Worm (Caenorhabditis elegans) whole organism, early embryonic: ENCODE data around the gene K09D9.1.

Source experiments
- B0310.2 ChIP-seq: sonication (generic microtip); optimal IDR thresholded peaks from 2 replicates; lab custom pipeline; 2016; ENCODE audit warnings: mild to moderate bottlenecking, missing genetic modification characterization, missing compliant biosample characterization
- F13C5.2 ChIP-seq: sonication (generic microtip); optimal IDR thresholded peaks from 2 replicates; lab custom pipeline; 2017; ENCODE audit warnings: mild to moderate bottlenecking, missing genetic modification characterization, inconsistent platforms, missing compliant biosample characterization
- aly-1 ChIP-seq: sonication (generic microtip); optimal IDR thresholded peaks from 2 replicates; lab custom pipeline; 2016; ENCODE audit warnings: missing genetic modification characterization, missing compliant biosample characterization
- ama-1 ChIP-seq: fragments of 150-350 bp; optimal IDR thresholded peaks from 2 replicates; lab custom pipeline; 2014
- ceh-13 ChIP-seq: fragments of 200-800 bp; sonication (Bioruptor generic); optimal IDR thresholded peaks from 2 replicates; lab custom pipeline; 2018; ENCODE audit warnings: mild to moderate bottlenecking, missing genetic modification characterization, missing compliant biosample characterization
- ceh-36 ChIP-seq: sonication (generic microtip); optimal IDR thresholded peaks from 2 replicates; lab custom pipeline; 2016; ENCODE audit warnings: missing genetic modification characterization, inconsistent platforms, missing compliant biosample characterization
- ets-7 ChIP-seq: sonication (generic microtip); optimal IDR thresholded peaks from 2 replicates; lab custom pipeline; 2016; ENCODE audit warnings: missing genotype, missing genetic modification characterization, missing compliant biosample characterization
- flt-1 ChIP-seq: fragments of 200-800 bp; sonication (Bioruptor generic); IDR thresholded peaks from 2 replicates; pipeline ENCODE4 v1.3.6; 2022; ENCODE audit warnings: missing genetic modification characterization, missing compliant biosample characterization
- hmbx-1 ChIP-seq: sonication (generic microtip); optimal IDR thresholded peaks from 2 replicates; lab custom pipeline; 2016; ENCODE audit warnings: mild to moderate bottlenecking, missing genetic modification characterization, missing compliant biosample characterization
- hmg-4 ChIP-seq: fragments of 200-800 bp; sonication (Bioruptor generic); optimal IDR thresholded peaks from 2 replicates; lab custom pipeline; 2018; ENCODE audit warnings: mild to moderate bottlenecking, missing genetic modification characterization, missing compliant biosample characterization
- hnd-1 ChIP-seq: sonication (generic microtip); optimal IDR thresholded peaks from 2 replicates; lab custom pipeline; 2016; ENCODE audit warnings: missing genetic modification characterization, missing compliant biosample characterization
- pes-1 ChIP-seq: fragments of 200-800 bp; sonication (Bioruptor generic); IDR thresholded peaks from 2 replicates; pipeline ENCODE4 v1.3.6; 2022; ENCODE audit warnings: missing genetic modification reagents, missing genetic modification characterization, missing compliant biosample characterization
- scrt-1 ChIP-seq: fragments of 200-800 bp; sonication (Bioruptor generic); IDR thresholded peaks from 2 replicates; pipeline ENCODE4 v1.3.6; 2022; ENCODE audit warnings: missing genetic modification characterization, missing compliant biosample characterization
- sea-1 ChIP-seq: fragments of 200-800 bp; sonication (Bioruptor generic); conservative IDR thresholded peaks from 2 replicates; pipeline ENCODE4 v1.3.6; 2022; ENCODE audit warnings: missing genetic modification characterization, missing compliant biosample characterization
- tbx-11 ChIP-seq: fragments of 200-800 bp; sonication (Bioruptor generic); IDR thresholded peaks from 2 replicates; pipeline ENCODE4 v1.3.6; 2022; ENCODE audit warnings: missing genetic modification characterization, missing compliant biosample characterization
- tbx-37 ChIP-seq: fragments of 200-800 bp; sonication (Bioruptor generic); conservative IDR thresholded peaks from 2 replicates; pipeline ENCODE4 v1.3.6; 2022; ENCODE audit warnings: missing genetic modification reagents, missing genetic modification characterization, missing compliant biosample characterization
- tra-4 ChIP-seq: sonication (generic microtip); optimal IDR thresholded peaks from 2 replicates; lab custom pipeline; 2017; ENCODE audit warnings: missing genetic modification characterization, missing compliant biosample characterization

Gene K09D9.1

DNA sequence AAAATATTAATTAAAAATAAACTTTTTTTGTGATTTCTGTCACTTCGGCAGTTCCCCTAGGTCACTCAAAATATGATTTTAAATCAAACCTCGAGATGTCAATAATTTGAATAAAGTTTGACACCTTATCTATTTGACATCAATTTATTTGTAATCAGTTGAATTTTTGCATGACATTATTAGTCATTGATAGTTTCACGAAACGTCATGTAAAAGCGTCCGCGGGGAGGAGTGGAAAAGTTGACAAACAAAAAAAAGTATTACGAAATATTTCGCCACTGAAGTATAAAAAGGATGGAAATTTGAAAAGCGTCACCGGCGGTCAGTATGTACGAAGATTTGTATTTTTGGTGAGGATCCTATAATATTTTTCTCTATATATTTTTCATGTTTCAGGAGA, at the start of gene K09D9.1:
TSS of gene K09D9.1 (plus strand) at position 271 of the 400 bp plus-strand sequence.
- TF ChIP-seq pes-1, result no peak
- TF ChIP-seq ceh-13 (GFP tag; lab: Kevin White, UChicago), result no peak
- no peak for TF ChIP-seq aly-1 (tag; lab: Kevin White, UChicago)
- no peak for TF ChIP-seq scrt-1 (GFP tag; lab: Robert Waterston, UW)
- TF ChIP-seq B0310.2 (tag; lab: Kevin White, UChicago), result no peak
- TF ChIP-seq hnd-1 (tag; lab: Kevin White, UChicago), result no peak
- no peak for TF ChIP-seq tra-4 (tag; lab: Kevin White, UChicago)
- TF ChIP-seq F13C5.2 (tag; lab: Kevin White, UChicago), result no peak
- no peak for TF ChIP-seq ceh-36
- no peak for TF ChIP-seq ama-1
- no peak for TF ChIP-seq hmbx-1
- TF ChIP-seq ets-7 (tag; lab: Kevin White, UChicago), result no peak
- TF ChIP-seq hmg-4 (GFP tag; lab: Kevin White, UChicago), result no peak
- TF ChIP-seq sea-1 (GFP tag; lab: Robert Waterston, UW), result no peak
- TF ChIP-seq tbx-37 (GFP tag; lab: Robert Waterston, UW), result no peak
- TF ChIP-seq flt-1 (GFP tag; lab: Robert Waterston, UW), result no peak
- TF ChIP-seq tbx-11 (GFP tag; lab: Robert Waterston, UW), result no peak

DNA sequence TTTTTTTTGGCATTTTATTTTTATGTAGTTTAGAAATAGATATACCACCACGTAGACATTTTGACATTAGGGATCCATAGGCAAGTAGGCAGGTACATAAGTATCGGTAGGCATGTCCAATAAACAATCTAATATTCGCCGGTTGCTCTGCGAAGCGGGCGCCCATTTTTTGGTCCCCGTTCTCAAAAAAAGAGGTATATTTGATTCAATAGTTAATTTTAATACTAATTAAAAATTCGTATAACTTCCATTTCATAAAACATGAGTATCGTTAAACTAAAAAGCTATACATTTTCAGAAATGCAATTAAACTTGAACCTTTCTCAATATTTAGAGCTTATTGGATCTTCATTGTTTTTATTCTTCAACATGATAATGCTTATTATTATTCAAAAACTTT, 47.9 kb upstream of the K09D9.1 start, which contains the start of gene str-83:
TSS of gene str-83 (plus strand) at position 301 of the 400 bp plus-strand sequence.
- TF ChIP-seq aly-1 (tag; lab: Kevin White, UChicago) (no peak), ets-7 (tag; lab: Kevin White, UChicago) (no peak), tbx-11 (GFP tag; lab: Robert Waterston, UW) (no peak), ama-1 (no peak), hmbx-1 (no peak), ceh-13 (GFP tag; lab: Kevin White, UChicago) (no peak)

DNA sequence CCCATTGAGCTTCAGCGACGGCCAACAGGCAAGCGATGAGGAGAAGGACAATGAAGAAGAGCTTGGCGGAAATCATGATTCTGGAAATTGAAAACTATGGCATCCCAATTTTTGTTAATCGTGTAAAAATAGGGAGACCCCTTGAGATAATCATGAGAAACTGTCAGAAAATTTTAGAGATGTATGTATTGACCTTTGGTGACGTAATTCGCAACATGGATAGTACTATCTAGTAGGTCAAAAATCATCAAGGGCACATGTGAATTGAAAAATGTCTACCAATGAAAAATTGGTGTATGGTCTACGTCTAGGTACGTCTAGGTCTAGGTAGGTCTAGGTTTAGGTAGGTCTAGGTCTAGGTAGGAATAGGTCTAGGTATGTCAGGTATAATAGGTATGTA, 45.8 kb upstream of the K09D9.1 start, which contains the start of gene nlp-34:
TSS of gene nlp-34 (minus strand) at position 82 of the 400 bp plus-strand sequence.
- no peak for TF ChIP-seq ceh-13 (GFP tag; lab: Kevin White, UChicago)
- no peak for TF ChIP-seq tbx-11 (GFP tag; lab: Robert Waterston, UW)
- TF ChIP-seq B0310.2 (tag; lab: Kevin White, UChicago), result no peak
- no peak for TF ChIP-seq sea-1 (GFP tag; lab: Robert Waterston, UW)
- TF ChIP-seq scrt-1 (GFP tag; lab: Robert Waterston, UW), result no peak
- no peak for TF ChIP-seq aly-1 (tag; lab: Kevin White, UChicago)
- no peak for TF ChIP-seq pes-1
- TF ChIP-seq hnd-1 (tag; lab: Kevin White, UChicago), result no peak
- no peak for TF ChIP-seq F13C5.2 (tag; lab: Kevin White, UChicago)
- no peak for TF ChIP-seq hmg-4 (GFP tag; lab: Kevin White, UChicago)
- no peak for TF ChIP-seq flt-1 (GFP tag; lab: Robert Waterston, UW)
- TF ChIP-seq ama-1, result no peak
- no peak for TF ChIP-seq hmbx-1

DNA sequence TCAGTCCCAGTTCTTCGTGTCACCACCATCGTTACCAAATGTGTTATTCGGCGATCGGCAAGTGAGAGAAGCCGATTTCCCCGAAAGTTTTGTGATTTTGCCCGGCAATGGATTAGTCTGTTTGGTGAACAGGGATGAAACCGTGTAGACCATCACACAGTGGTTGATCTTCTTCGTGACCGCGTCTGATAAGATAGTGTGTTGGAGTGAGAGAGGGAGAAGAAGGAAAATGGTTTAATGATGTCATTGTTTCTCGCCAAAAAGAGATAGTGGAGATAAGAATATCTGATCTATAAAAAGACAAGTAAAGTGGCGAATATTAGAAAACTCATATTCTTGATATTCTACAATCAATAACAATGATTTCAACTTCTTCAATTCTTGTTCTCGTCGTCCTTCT, 45.0 kb upstream of the K09D9.1 start, which contains the start of gene nlp-31:
TSS of gene nlp-31 (plus strand) at position 237 of the 400 bp plus-strand sequence.
- TF ChIP-seq tbx-11 (GFP tag; lab: Robert Waterston, UW) (no peak), B0310.2 (tag; lab: Kevin White, UChicago) (no peak), hmbx-1 (no peak), scrt-1 (GFP tag; lab: Robert Waterston, UW) (no peak), pes-1 (no peak), ets-7 (tag; lab: Kevin White, UChicago) (no peak), tra-4 (tag; lab: Kevin White, UChicago) (no peak), flt-1 (GFP tag; lab: Robert Waterston, UW) (no peak), F13C5.2 (tag; lab: Kevin White, UChicago) (no peak), ceh-13 (GFP tag; lab: Kevin White, UChicago) (no peak), hnd-1 (tag; lab: Kevin White, UChicago) (no peak), ceh-36 (no peak), ama-1 (no peak), aly-1 (tag; lab: Kevin White, UChicago) (no peak), tbx-37 (GFP tag; lab: Robert Waterston, UW) (no peak)

ce11 chrV:3980228-3980933, 44.5 kb upstream of the K09D9.1 start:
- TF ChIP-seq tra-4 (tag; lab: Kevin White, UChicago) (no peak), ets-7 (tag; lab: Kevin White, UChicago) (no peak)

- TF ChIP-seq scrt-1 (GFP tag; lab: Robert Waterston, UW), result no peak
- TF ChIP-seq flt-1 (GFP tag; lab: Robert Waterston, UW), result no peak
- TF ChIP-seq hmbx-1, result no peak
- no peak for TF ChIP-seq ceh-13 (GFP tag; lab: Kevin White, UChicago)
- TF ChIP-seq ama-1, result no peak
- no peak for TF ChIP-seq ceh-36
- TF ChIP-seq sea-1 (GFP tag; lab: Robert Waterston, UW), result no peak
- no peak for TF ChIP-seq hnd-1 (tag; lab: Kevin White, UChicago)
- TF ChIP-seq aly-1 (tag; lab: Kevin White, UChicago), result no peak
- no peak for TF ChIP-seq hmg-4 (GFP tag; lab: Kevin White, UChicago)
- TF ChIP-seq tbx-37 (GFP tag; lab: Robert Waterston, UW), result no peak
- TF ChIP-seq B0310.2 (tag; lab: Kevin White, UChicago), result no peak
- TF ChIP-seq F13C5.2 (tag; lab: Kevin White, UChicago), result no peak
- TF ChIP-seq pes-1, result no peak
- TF ChIP-seq ets-7 (tag; lab: Kevin White, UChicago), result no peak
- no peak for TF ChIP-seq tra-4 (tag; lab: Kevin White, UChicago)
These were observed 43.2 kb upstream of the K09D9.1 start, which contains the start of gene nlp-30 for ce11 chrV:3981680-3982079. Gene nlp-30, plus strand, starts transcription at chrV:3981980.

DNA sequence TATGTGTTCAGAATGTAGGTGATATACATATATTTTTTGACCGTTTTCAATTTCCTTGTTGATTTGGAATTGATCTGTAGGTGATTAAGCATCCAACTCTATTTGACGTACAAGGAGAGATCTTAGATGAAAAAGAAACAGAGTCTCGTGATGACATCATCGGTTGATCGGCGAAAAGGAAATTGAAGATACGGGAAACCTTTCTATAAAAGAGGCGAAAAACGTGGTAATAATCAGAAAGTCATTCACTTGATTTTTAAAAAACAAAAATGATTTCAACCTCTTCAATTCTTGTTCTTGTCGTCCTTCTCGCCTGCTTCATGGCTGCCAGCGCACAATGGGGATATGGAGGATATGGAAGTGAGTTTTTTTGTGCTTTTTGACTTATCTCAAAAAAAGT, 40.7 kb upstream of the K09D9.1 start, which contains the start of gene nlp-29:
TSS of gene nlp-29 (plus strand) at position 248 of the 400 bp plus-strand sequence.
- TF ChIP-seq tbx-37 (GFP tag; lab: Robert Waterston, UW) (no peak), tra-4 (tag; lab: Kevin White, UChicago) (no peak), ama-1 (no peak)
